Worm (Caenorhabditis elegans) whole organism, L4 larva: ENCODE measurements around the gene ncs-6.

Experiments
- F10B5.3 ChIP-seq: sonication (generic microtip); optimal IDR thresholded peaks from 2 replicates; lab custom pipeline; 2016; ENCODE audit warnings: mild to moderate bottlenecking, missing genetic modification characterization, missing compliant biosample characterization
- F37D6.2 ChIP-seq: sonication (generic microtip); optimal IDR thresholded peaks from 2 replicates; lab custom pipeline; 2016; ENCODE audit warnings: mild to moderate bottlenecking, missing genetic modification characterization, missing compliant biosample characterization
- F44E2.7 ChIP-seq: fragments of 200-800 bp; sonication (Bioruptor generic); IDR thresholded peaks from 2 replicates; pipeline ENCODE4 v2.1.2; 2022; ENCODE audit warnings: missing genetic modification characterization, missing compliant biosample characterization
- F49E8.2 ChIP-seq: sonication (generic microtip); optimal IDR thresholded peaks from 2 replicates; lab custom pipeline; 2016; ENCODE audit warnings: missing compliant biosample characterization, mild to moderate bottlenecking, missing genetic modification characterization, borderline replicate concordance
- T20F7.1 ChIP-seq: fragments of 200-800 bp; sonication (Bioruptor generic); optimal IDR thresholded peaks from 2 replicates; lab custom pipeline; 2018; ENCODE audit warnings: mild to moderate bottlenecking, missing genetic modification characterization, missing compliant biosample characterization
- Y5F2A.4 ChIP-seq: fragments of 200-800 bp; sonication (Bioruptor generic); optimal IDR thresholded peaks from 2 replicates; lab custom pipeline; 2018; ENCODE audit warnings: mild to moderate bottlenecking, missing genetic modification characterization, missing compliant biosample characterization
- ZK337.2 ChIP-seq: fragments of 200-800 bp; sonication (Bioruptor generic); IDR thresholded peaks from 2 replicates; pipeline ENCODE4 v1.3.6; 2022; ENCODE audit warnings: missing genetic modification reagents, missing genetic modification characterization, missing compliant biosample characterization
- aha-1 ChIP-seq: fragments of 150-350 bp; peaks from one replicate; lab custom pipeline; 2014; ENCODE audit warnings: missing biosample characterization, missing genetic modification characterization
- ama-1 ChIP-seq: fragments of 150-350 bp; optimal IDR thresholded peaks from 2 replicates; lab custom pipeline; 2014; ENCODE audit warnings: inconsistent platforms, mixed read lengths
- arid-1 ChIP-seq: fragments of 200-800 bp; sonication (Bioruptor generic); conservative IDR thresholded peaks from 2 replicates; pipeline ENCODE4 v1.3.6; 2022; ENCODE audit warnings: missing genetic modification reagents, missing genetic modification characterization, missing compliant biosample characterization
- attf-4 ChIP-seq: sonication (generic microtip); optimal IDR thresholded peaks from 3 replicates; lab custom pipeline; 2017; ENCODE audit warnings: missing biosample characterization, missing genetic modification characterization
- ceh-28 ChIP-seq: fragments of 150-350 bp; optimal IDR thresholded peaks from 2 replicates; lab custom pipeline; 2014; ENCODE audit warnings: missing biosample characterization, missing genetic modification reagents, missing genetic modification characterization
- ces-1 ChIP-seq: fragments of 150-350 bp; sonication (generic microtip); optimal IDR thresholded peaks from 4 replicates; lab custom pipeline; 2014; ENCODE audit warnings: missing biosample characterization, missing genetic modification reagents, missing genetic modification characterization
- daf-12 ChIP-seq: fragments of 150-350 bp; optimal IDR thresholded peaks from 2 replicates; lab custom pipeline; 2014; ENCODE audit warnings: missing biosample characterization, missing genetic modification reagents, missing genetic modification characterization
- daf-8 ChIP-seq: fragments of 200-800 bp; sonication (Bioruptor generic); IDR thresholded peaks from 2 replicates; pipeline ENCODE4 v1.3.6; 2022; ENCODE audit warnings: missing genetic modification characterization, missing compliant biosample characterization
- dmd-9 ChIP-seq: fragments of 200-800 bp; sonication (Bioruptor generic); IDR thresholded peaks from 2 replicates; pipeline ENCODE4 v1.3.6; 2022; ENCODE audit warnings: missing genetic modification reagents, missing genetic modification characterization, missing compliant biosample characterization
- dpl-1 ChIP-seq: fragments of 150-350 bp; optimal IDR thresholded peaks from 2 replicates; lab custom pipeline; 2014; ENCODE audit warnings: missing biosample characterization, missing genetic modification reagents, missing genetic modification characterization
- egl-43 ChIP-seq: fragments of 200-800 bp; sonication (Bioruptor generic); IDR thresholded peaks from 2 replicates; pipeline ENCODE4 v1.3.6; 2022; ENCODE audit warnings: missing genetic modification reagents, missing genetic modification characterization, missing compliant biosample characterization
- gei-8 ChIP-seq: fragments of 200-800 bp; sonication (Bioruptor generic); optimal IDR thresholded peaks from 2 replicates; lab custom pipeline; 2018; ENCODE audit warnings: mild to moderate bottlenecking, missing genetic modification characterization, missing compliant biosample characterization
- hif-1 ChIP-seq, 2 experiments: sonication (generic microtip); optimal IDR thresholded peaks; 2 replicates each; lab custom pipeline; 2016 to 2017; ENCODE audit warnings: missing compliant biosample characterization in 2 of 2, missing genetic modification characterization in 2 of 2, missing genetic modification reagents in 2 of 2, missing genotype in 2 of 2, mild to moderate bottlenecking in 1 of 2
- lin-39 ChIP-seq: fragments of 150-350 bp; optimal IDR thresholded peaks from 2 replicates; lab custom pipeline; 2014; ENCODE audit warnings: missing biosample characterization, missing genetic modification reagents, missing genetic modification characterization
- lir-3 ChIP-seq: sonication (generic microtip); optimal IDR thresholded peaks from 2 replicates; lab custom pipeline; 2016; ENCODE audit warnings: mild to moderate bottlenecking, missing genetic modification characterization, missing compliant biosample characterization
- mdl-1 ChIP-seq, 2 experiments: fragments of 150-350 bp in 1 of 2; sonication (generic microtip) in 1 of 2; optimal IDR thresholded peaks; 2 replicates each; lab custom pipeline; 2014 to 2017; ENCODE audit warnings: missing biosample characterization in 2 of 2, missing genetic modification characterization in 2 of 2
- mdt-29 ChIP-seq: fragments of 200-800 bp; sonication (Bioruptor generic); IDR thresholded peaks from 2 replicates; pipeline ENCODE4 v1.3.6; 2022; ENCODE audit warnings: missing genetic modification reagents, missing genetic modification characterization, missing compliant biosample characterization
- mep-1 ChIP-seq: fragments of 150-350 bp; sonication (generic microtip); optimal IDR thresholded peaks from 3 replicates; lab custom pipeline; 2014; ENCODE audit warnings: missing biosample characterization, missing genetic modification characterization
- mes-2 ChIP-seq: sonication (generic microtip); optimal IDR thresholded peaks from 2 replicates; lab custom pipeline; 2016; ENCODE audit warnings: missing genotype, mild to moderate bottlenecking, missing genetic modification characterization, missing compliant biosample characterization; ENCODE audit not compliant: poor library complexity, severe bottlenecking
- mxl-2 ChIP-seq: fragments of 200-800 bp; sonication (Bioruptor generic); conservative IDR thresholded peaks from 2 replicates; pipeline ENCODE4 v1.3.6; 2022; ENCODE audit warnings: missing genetic modification reagents, missing genetic modification characterization, missing compliant biosample characterization
- mxl-3 ChIP-seq: fragments of 200-800 bp; sonication (Bioruptor generic); optimal IDR thresholded peaks from 2 replicates; lab custom pipeline; 2018; ENCODE audit warnings: mild to moderate bottlenecking, missing genetic modification characterization, missing compliant biosample characterization
- nhr-10 ChIP-seq: fragments of 150-350 bp; optimal IDR thresholded peaks from 2 replicates; lab custom pipeline; 2014; ENCODE audit warnings: missing biosample characterization, missing genetic modification characterization
- nhr-11 ChIP-seq: fragments of 150-350 bp; optimal IDR thresholded peaks from 2 replicates; lab custom pipeline; 2014; ENCODE audit warnings: missing biosample characterization, missing genetic modification characterization
- nhr-111 ChIP-seq: fragments of 200-800 bp; sonication (Bioruptor generic); optimal IDR thresholded peaks from 2 replicates; lab custom pipeline; 2018; ENCODE audit warnings: mild to moderate bottlenecking, missing genetic modification characterization, missing compliant biosample characterization
- nhr-237 ChIP-seq: sonication (generic microtip); optimal IDR thresholded peaks from 2 replicates; lab custom pipeline; 2017; ENCODE audit warnings: missing biosample characterization, missing genetic modification characterization
- nhr-25 ChIP-seq: sonication (generic microtip); optimal IDR thresholded peaks from 2 replicates; lab custom pipeline; 2017; ENCODE audit warnings: missing genetic modification characterization, mild to moderate bottlenecking, missing compliant biosample characterization, antibody characterized with exemption, moderate library complexity, borderline replicate concordance; ENCODE audit not compliant: insufficient read depth
- nhr-28 ChIP-seq: fragments of 150-350 bp; optimal IDR thresholded peaks from 2 replicates; lab custom pipeline; 2014; ENCODE audit warnings: missing biosample characterization, missing genetic modification characterization
- nhr-48 ChIP-seq: sonication (generic microtip); optimal IDR thresholded peaks from 2 replicates; lab custom pipeline; 2016; ENCODE audit warnings: mild to moderate bottlenecking, missing genetic modification characterization, missing compliant biosample characterization
- nhr-76 ChIP-seq: fragments of 150-350 bp; optimal IDR thresholded peaks from 2 replicates; lab custom pipeline; 2014; ENCODE audit warnings: missing biosample characterization, missing genetic modification characterization
- pqm-1 ChIP-seq: sonication (generic microtip); optimal IDR thresholded peaks from 2 replicates; lab custom pipeline; 2017; ENCODE audit warnings: missing biosample characterization, missing genetic modification characterization
- snpc-1.2 ChIP-seq: fragments of 200-800 bp; sonication (Bioruptor generic); IDR thresholded peaks from 2 replicates; pipeline ENCODE4 v1.3.6; 2022; ENCODE audit warnings: missing genetic modification reagents, missing genetic modification characterization, missing compliant biosample characterization
- unc-130 ChIP-seq: sonication (generic microtip); optimal IDR thresholded peaks from 2 replicates; lab custom pipeline; 2016; ENCODE audit warnings: missing genetic modification reagents, missing genetic modification characterization, missing compliant biosample characterization
- unc-62 ChIP-seq, 3 experiments: fragments of 150-350 bp in 1 of 3; sonication (generic microtip); optimal IDR thresholded peaks in 2 of 3; peaks in 1 of 3; 1 replicate in 1 of 3; 2 replicates in 2 of 3; lab custom pipeline; 2014 to 2017; ENCODE audit warnings: missing biosample characterization in 3 of 3, missing genetic modification characterization in 3 of 3, missing genetic modification reagents in 3 of 3, missing genotype in 1 of 3
- zag-1 ChIP-seq: fragments of 150-350 bp; optimal IDR thresholded peaks from 2 replicates; lab custom pipeline; 2014; ENCODE audit warnings: missing biosample characterization, missing genetic modification characterization
- zfp-3 ChIP-seq: fragments of 200-800 bp; sonication (Bioruptor generic); conservative IDR thresholded peaks from 2 replicates; pipeline ENCODE4 v1.3.6; 2022; ENCODE audit warnings: missing genetic modification reagents, missing genetic modification characterization, missing compliant biosample characterization

Gene ncs-6

ce11 chrII:3567066-3567465 lies 38.8 kb upstream of the ncs-6 start:
- TF ChIP-seq nhr-48: no peak
- no peak for TF ChIP-seq ces-1 (GFP tag; lab: Kevin White, UChicago)
- TF ChIP-seq unc-62 (GFP tag; optimal IDR thresholded peaks at IDR 0.05 in 1 of 2; lab: Kevin White, UChicago): peak in 1 of 2 experiments; percentile 91
- no peak for TF ChIP-seq unc-62 (tag; optimal IDR thresholded peaks at IDR 0.05; lab: Kevin White, UChicago)
- TF ChIP-seq gei-8 (GFP tag; lab: Kevin White, UChicago): no peak
- TF ChIP-seq F37D6.2 (tag; lab: Kevin White, UChicago): no peak
- TF ChIP-seq dmd-9 (GFP tag; lab: Robert Waterston, UW): no peak

ce11 chrII:3562419-3562818 lies 34.1 kb upstream of the ncs-6 start, which contains the start of gene W10G11.3:
Gene W10G11.3 (minus strand): TSS chrII:3562519.
- TF ChIP-seq lir-3 (tag; lab: Kevin White, UChicago) (no peak), F44E2.7 (GFP tag; lab: Robert Waterston, UW) (no peak), egl-43 (GFP tag; lab: Robert Waterston, UW) (no peak), pqm-1 (tag; lab: Kevin White, UChicago) (no peak), F49E8.2 (no peak), mdt-29 (GFP tag; lab: Robert Waterston, UW) (no peak), snpc-1.2 (GFP tag; lab: Robert Waterston, UW) (no peak), mdl-1 (tag; optimal IDR thresholded peaks at IDR 0.05; lab: Kevin White, UChicago) (no peak), ceh-28 (tag; lab: Kevin White, UChicago) (no peak), mxl-3 (GFP tag; lab: Kevin White, UChicago) (no peak)

- TF ChIP-seq nhr-28 (tag; lab: Kevin White, UChicago) (no peak), dpl-1 (GFP tag; lab: Kevin White, UChicago) (no peak), daf-8 (GFP tag; lab: Robert Waterston, UW) (no peak), nhr-237 (tag; lab: Kevin White, UChicago) (no peak), daf-12 (tag; lab: Kevin White, UChicago) (no peak), nhr-76 (tag; lab: Kevin White, UChicago) (no peak), T20F7.1 (GFP tag; lab: Kevin White, UChicago) (no peak), mep-1 (tag; lab: Kevin White, UChicago) (no peak), mdl-1 (tag; optimal IDR thresholded peaks at IDR 0.05; lab: Kevin White, UChicago) (no peak), ZK337.2 (GFP tag; lab: Robert Waterston, UW) (no peak), nhr-25 (tag; lab: Kevin White, UChicago) (no peak), Y5F2A.4 (GFP tag; lab: Kevin White, UChicago) (no peak), mes-2 (tag; lab: Kevin White, UChicago) (no peak), mxl-2 (GFP tag; lab: Robert Waterston, UW) (no peak), ama-1 (lab: Kevin White, UChicago) (no peak), zfp-3 (GFP tag; lab: Robert Waterston, UW) (no peak), hif-1 (tag; optimal IDR thresholded peaks at IDR 0.05; lab: Kevin White, UChicago) (no peak), zag-1 (no peak), aha-1 (no peak)
These were observed 33.2 kb upstream of the ncs-6 start, which contains the start of gene W10G11.2 for ce11 chrII:3561561-3561960. Gene W10G11.2 (minus strand): TSS chrII:3561661.

ce11 chrII:3560592-3560991 lies 32.3 kb upstream of the ncs-6 start, which contains the start of gene W10G11.1:
Gene W10G11.1 (minus strand): TSS chrII:3560692.
- TF ChIP-seq attf-4 (no peak), nhr-11 (tag; lab: Kevin White, UChicago) (no peak), egl-43 (GFP tag; lab: Robert Waterston, UW) (no peak), unc-130 (GFP tag; lab: Kevin White, UChicago) (no peak), nhr-111 (GFP tag; lab: Kevin White, UChicago) (no peak), ZK337.2 (GFP tag; lab: Robert Waterston, UW) (no peak), mdt-29 (GFP tag; lab: Robert Waterston, UW) (no peak), nhr-25 (tag; lab: Kevin White, UChicago) (no peak), arid-1 (GFP tag; lab: Robert Waterston, UW) (no peak), ceh-28 (tag; lab: Kevin White, UChicago) (no peak), lin-39 (no peak), nhr-10 (tag; lab: Kevin White, UChicago) (no peak), F49E8.2 (no peak), F10B5.3 (tag; lab: Kevin White, UChicago) (no peak)
